Fruit fly (Drosophila melanogaster): ENCODE results near the gene tey.

The tey gene

dm6 chr3L:19632766-19633632, 30.9 kb downstream of the tey start (continued):
- TF ChIP-seq nerfin-2 (GFP tag; IDR thresholded peaks at IDR 0.05; ENCODE audit: partially characterized antibody) (peak; percentile 32; the same call in 1 of the 2 replicates), NFAT (GFP tag; IDR thresholded peaks at IDR 0.05) (peak; percentile 79), insv (GFP tag; optimal IDR thresholded peaks at IDR 0.05) (peak in 1 of 2 experiments; percentile 3), CG4282 (GFP tag; optimal IDR thresholded peaks at IDR 0.05) (no peak), CG3847 (GFP tag; IDR thresholded peaks at IDR 0.05) (peak; percentile 73), cwo (GFP tag; optimal IDR thresholded peaks at IDR 0.05) (peak; percentile 85), bcd (GFP tag; optimal IDR thresholded peaks at IDR 0.05) (peak; percentile 47), CG10321 (GFP tag; IDR thresholded peaks at IDR 0.05) (no peak), esg (GFP tag; conservative IDR thresholded peaks at IDR 0.05) (peak; percentile 52), CG5953 (GFP tag; IDR thresholded peaks at IDR 0.05) (no peak), ci (GFP tag; IDR thresholded peaks at IDR 0.05) (peak; percentile 67; the same call in 2 of the 3 replicates), CG17612 (GFP tag; IDR thresholded peaks at IDR 0.05) (peak; percentile 24; the same call in 1 of the 2 replicates), zf30C (GFP tag; optimal IDR thresholded peaks at IDR 0.05) (peak; percentile 40), Blimp-1 (GFP tag; optimal IDR thresholded peaks at IDR 0.05) (peak; percentile 11), Ptx1 (GFP tag; IDR thresholded peaks at IDR 0.05) (peak; percentile 66), Lhr (GFP tag; optimal IDR thresholded peaks at IDR 0.05) (no peak), lilli (GFP tag; optimal IDR thresholded peaks at IDR 0.05) (peak; percentile 79), tin (GFP tag; optimal IDR thresholded peaks at IDR 0.05) (peak; percentile 49), CG15269 (tag; optimal IDR thresholded peaks at IDR 0.05) (peak; percentile 67), tll (GFP tag; optimal IDR thresholded peaks at IDR 0.05) (no peak), aop (GFP tag; IDR thresholded peaks at IDR 0.05) (no peak), CG2120 (GFP tag; optimal IDR thresholded peaks at IDR 0.05) (peak; percentile 89), crp (GFP tag; optimal IDR thresholded peaks at IDR 0.05) (peak in 1 of 2 experiments; percentile 33), CG1529 (GFP tag; optimal IDR thresholded peaks at IDR 0.05) (no peak), CG9609 (GFP tag; optimal IDR thresholded peaks at IDR 0.05) (no peak), h (optimal IDR thresholded peaks at IDR 0.05) (no peak), CG17328 (GFP tag; IDR thresholded peaks at IDR 0.05) (no peak), CG7839 (tag; optimal IDR thresholded peaks at IDR 0.05) (peak; percentile 75), CG43689 (GFP tag; IDR thresholded peaks at IDR 0.05) (no peak), Sox102F (GFP tag; optimal IDR thresholded peaks at IDR 0.05) (peak; percentile 56), Aef1 (GFP tag; IDR thresholded peaks at IDR 0.05) (peak; percentile 61; the same call in 2 of the 3 replicates), hth (optimal IDR thresholded peaks at IDR 0.05) (no peak), Tbp (GFP tag; optimal IDR thresholded peaks at IDR 0.05) (no peak), Hand (GFP tag; optimal IDR thresholded peaks at IDR 0.05) (peak; percentile 1), HmgD (GFP tag; optimal IDR thresholded peaks at IDR 0.05) (no peak), CG12071 (GFP tag; optimal IDR thresholded peaks at IDR 0.05) (no peak), Hr51 (GFP tag; optimal IDR thresholded peaks at IDR 0.05) (peak; percentile 36 to 59), CG30431 (GFP tag; optimal IDR thresholded peaks at IDR 0.05) (peak; percentile 26), pfk (GFP tag; optimal IDR thresholded peaks at IDR 0.05) (no peak), org-1 (GFP tag; optimal IDR thresholded peaks at IDR 0.05) (peak; percentile 3), ham (GFP tag; IDR thresholded peaks at IDR 0.05) (no peak), Dfd (GFP tag; optimal IDR thresholded peaks at IDR 0.05) (no peak), CG32767 (GFP tag; IDR thresholded peaks at IDR 0.05) (peak; percentile 55; the same call in 1 of the 2 replicates), ind (GFP tag; optimal IDR thresholded peaks at IDR 0.05) (peak; percentile 69), CG3726 (GFP tag; IDR thresholded peaks at IDR 0.05) (no peak), HLH3B (GFP tag; IDR thresholded peaks at IDR 0.05) (peak; percentile 69), sens (GFP tag) (peak; percentile 56), CG10431 (GFP tag; optimal IDR thresholded peaks at IDR 0.05) (no peak), wor (GFP tag; IDR thresholded peaks at IDR 0.05) (no peak)
